Fruit fly (Drosophila melanogaster) Kc167 (cell line): Measurements from ENCODE around the gene Ugt37E1.

Source experiments
- Sin3A ChIP-seq: fragments of >200 bp; optimal IDR thresholded peaks from 2 replicates; lab custom pipeline; 2018; ENCODE audit warnings: missing external identifiers
- ttk ChIP-seq: sonication (Bioruptor generic); optimal IDR thresholded peaks from 2 replicates; lab custom pipeline; 2017; ENCODE audit warnings: missing external identifiers

DNA sequence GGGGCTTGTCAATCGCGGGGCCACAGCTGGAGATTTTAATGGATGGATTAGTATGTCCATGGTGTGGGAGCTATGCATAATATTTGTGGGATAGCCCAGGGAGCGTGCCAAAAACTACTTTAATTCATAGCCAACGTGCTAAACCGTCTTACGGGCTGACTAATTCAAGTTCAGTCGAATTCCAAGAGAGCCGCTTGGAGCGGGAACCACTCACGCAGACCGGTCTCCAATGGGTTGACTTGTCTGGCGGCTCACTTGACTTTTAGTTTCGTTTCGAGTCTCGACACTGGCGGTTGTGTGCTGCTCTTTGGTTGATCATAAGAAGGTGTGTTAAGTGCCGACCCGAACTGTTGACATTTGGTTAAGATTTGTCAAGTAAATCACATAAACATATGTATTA, 42.3 kb upstream of the Ugt37E1 start, which contains the start of gene yellow-b:
- TF ChIP-seq Sin3A (lab: Kevin White, UChicago) (no peak), ttk (lab: Kevin White, UChicago) (no peak)
